Fruit fly (Drosophila melanogaster) whole organism, pupa: ENCODE results near the gene CG14983.

Experiments used
- CG10348 ChIP-seq: fragments of 200-800 bp; sonication (Bioruptor generic); IDR thresholded peaks from 2 replicates; pipeline ENCODE4 v1.3.6; 2022; ENCODE audit warnings: missing biosample characterization, missing genetic modification characterization
- CG12605 ChIP-seq: fragments of 200-800 bp; sonication (Bioruptor generic); IDR thresholded peaks from 2 replicates; pipeline ENCODE4 v1.3.6; 2022; ENCODE audit warnings: missing biosample characterization, missing genetic modification characterization
- CG13204 ChIP-seq: fragments of 200-800 bp; sonication (Bioruptor generic); optimal IDR thresholded peaks from 2 replicates; lab custom pipeline; 2018; ENCODE audit warnings: missing biosample characterization, mild to moderate bottlenecking, missing genetic modification characterization, moderate library complexity
- CG14655 ChIP-seq: fragments of 200-800 bp; sonication (Bioruptor generic); optimal IDR thresholded peaks from 3 replicates; lab custom pipeline; 2017; ENCODE audit warnings: mild to moderate bottlenecking, missing biosample characterization, missing genetic modification reagents, missing genetic modification characterization
- CG15710 ChIP-seq: fragments of 200-800 bp; sonication (Bioruptor generic); optimal IDR thresholded peaks from 2 replicates; lab custom pipeline; 2018; ENCODE audit warnings: missing biosample characterization, mild to moderate bottlenecking, missing genetic modification characterization, moderate library complexity
- CG17806 ChIP-seq: fragments of 200-800 bp; sonication (Bioruptor generic); optimal IDR thresholded peaks from 2 replicates; lab custom pipeline; 2018; ENCODE audit warnings: missing biosample characterization, mild to moderate bottlenecking, missing genetic modification characterization, moderate library complexity
- CG32121 ChIP-seq: fragments of 200-800 bp; sonication (Bioruptor generic); IDR thresholded peaks from 2 replicates; pipeline ENCODE4 v1.3.6; 2022; ENCODE audit warnings: missing biosample characterization, missing genetic modification characterization
- CG34367 ChIP-seq: fragments of 200-800 bp; sonication (Bioruptor generic); optimal IDR thresholded peaks from 2 replicates; lab custom pipeline; 2018; ENCODE audit warnings: missing biosample characterization, mild to moderate bottlenecking, missing genetic modification characterization
- CG4496 ChIP-seq: fragments of 200-800 bp; sonication (Bioruptor generic); IDR thresholded peaks from 3 replicates; pipeline ENCODE4 v1.3.6; 2022; ENCODE audit warnings: missing biosample characterization, missing genetic modification characterization
- CG8159 ChIP-seq: fragments of 200-800 bp; sonication (Bioruptor generic); optimal IDR thresholded peaks from 3 replicates; lab custom pipeline; 2018; ENCODE audit warnings: missing biosample characterization, mild to moderate bottlenecking, missing genetic modification characterization, moderate library complexity
- CG8301 ChIP-seq: fragments of 200-800 bp; sonication (Bioruptor generic); optimal IDR thresholded peaks from 2 replicates; lab custom pipeline; 2018; ENCODE audit warnings: missing biosample characterization, mild to moderate bottlenecking, missing genetic modification characterization
- CG9948 ChIP-seq: fragments of 200-800 bp; sonication (Bioruptor generic); optimal IDR thresholded peaks from 2 replicates; lab custom pipeline; 2018; ENCODE audit warnings: missing biosample characterization, mild to moderate bottlenecking, missing genetic modification characterization, moderate library complexity
- D1 ChIP-seq: fragments of 200-800 bp; sonication (Bioruptor generic); optimal IDR thresholded peaks from 2 replicates; lab custom pipeline; 2018; ENCODE audit warnings: missing biosample characterization, mild to moderate bottlenecking, missing genetic modification characterization, moderate library complexity
- EcR ChIP-seq: fragments of 200-800 bp; sonication (Bioruptor generic); optimal IDR thresholded peaks from 3 replicates; lab custom pipeline; 2019; ENCODE audit warnings: missing biosample characterization, missing genetic modification characterization, mild to moderate bottlenecking, moderate library complexity, missing genetic modification reagents
- Ets98B ChIP-seq: fragments of 200-800 bp; sonication (Bioruptor generic); IDR thresholded peaks from 2 replicates; pipeline ENCODE4 v1.3.6; 2022; ENCODE audit warnings: missing biosample characterization, missing genetic modification characterization
- Pif1A ChIP-seq: fragments of 200-800 bp; sonication (Bioruptor generic); optimal IDR thresholded peaks from 3 replicates; lab custom pipeline; 2016; ENCODE audit warnings: missing biosample characterization, missing genetic modification characterization
- Pif1B ChIP-seq: fragments of 200-800 bp; sonication (Bioruptor generic); optimal IDR thresholded peaks from 3 replicates; lab custom pipeline; 2016; ENCODE audit warnings: missing biosample characterization, missing genetic modification characterization
- Snoo ChIP-seq: fragments of 200-800 bp; sonication (Bioruptor generic); optimal IDR thresholded peaks from 3 replicates; lab custom pipeline; 2017; ENCODE audit warnings: missing biosample characterization, mild to moderate bottlenecking, missing genetic modification characterization, inconsistent platforms
- fd96Ca ChIP-seq: fragments of 200-800 bp; sonication (Bioruptor generic); IDR thresholded peaks from 3 replicates; pipeline ENCODE4 v1.3.6; 2022; ENCODE audit warnings: missing biosample characterization, missing genetic modification characterization
- gl ChIP-seq: fragments of 200-800 bp; sonication (Bioruptor generic); optimal IDR thresholded peaks from 2 replicates; lab custom pipeline; 2018; ENCODE audit warnings: missing biosample characterization, mild to moderate bottlenecking, missing genetic modification characterization
- rn ChIP-seq: fragments of 200-800 bp; sonication (Bioruptor generic); IDR thresholded peaks from 2 replicates; pipeline ENCODE4 v1.3.6; 2022; ENCODE audit warnings: missing biosample characterization, missing genetic modification characterization

CG14983 gene

DNA sequence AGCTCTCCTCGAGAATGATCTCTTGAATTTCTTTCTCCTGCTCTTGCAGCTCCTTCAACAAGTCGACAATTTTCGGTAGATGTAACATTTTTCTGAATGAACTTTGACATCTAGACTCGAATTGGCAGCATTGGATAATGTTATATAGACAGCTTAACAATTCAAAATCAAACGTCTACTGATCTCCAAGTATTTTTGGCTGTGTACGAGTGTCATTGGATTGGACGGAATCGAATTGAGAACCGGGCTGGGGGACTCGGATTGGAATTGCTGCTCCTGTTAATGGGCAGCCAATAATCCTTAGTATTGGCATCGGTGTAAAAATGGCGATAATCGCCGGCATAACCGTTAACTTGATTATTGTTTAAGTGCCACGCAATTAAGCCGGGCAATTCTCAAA is at the start of gene CG14983:
Gene CG14983, minus strand, starts transcription at position 101 of the 400 bp plus-strand sequence.
- TF ChIP-seq CG34367 (no peak), EcR (no peak), CG12605 (GFP tag; lab: Robert Waterston, UW) (no peak), gl (tag; lab: Kevin White, UChicago) (no peak), Ets98B (GFP tag; lab: Robert Waterston, UW) (no peak), fd96Ca (GFP tag; lab: Robert Waterston, UW) (no peak), CG8159 (tag; lab: Kevin White, UChicago) (no peak)
- TF ChIP-seq, all 21 proteins: peak for 0

DNA sequence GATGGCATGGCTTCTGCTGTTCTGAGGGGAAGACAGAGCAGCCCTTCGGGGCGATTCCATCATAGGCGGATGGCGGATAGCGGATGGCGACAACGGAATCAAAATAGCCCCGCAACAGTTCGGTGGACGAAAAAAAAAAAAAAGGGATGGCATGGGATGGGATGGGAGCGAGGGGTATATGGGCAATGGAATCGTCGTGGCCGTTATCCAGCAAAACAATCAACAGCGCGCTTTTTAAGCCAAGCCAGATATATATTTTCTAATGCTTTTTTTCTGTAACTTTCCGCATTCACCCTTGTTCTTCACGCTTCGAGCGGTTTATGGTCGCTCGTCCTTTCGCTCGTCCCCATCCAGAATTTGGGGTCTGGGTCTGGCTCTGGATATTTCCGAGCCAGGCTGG is 46.4 kb upstream of the CG14983 start:
- TF ChIP-seq EcR (no peak), CG8159 (tag; lab: Kevin White, UChicago) (no peak), CG9948 (tag; lab: Kevin White, UChicago) (no peak), CG13204 (no peak), CG8301 (no peak), CG17806 (no peak), fd96Ca (GFP tag; lab: Robert Waterston, UW) (no peak), CG15710 (tag; lab: Kevin White, UChicago) (no peak), CG34367 (no peak), Pif1B (GFP tag; lab: Kevin White, UChicago) (no peak), CG14655 (no peak), CG32121 (GFP tag; lab: Robert Waterston, UW) (no peak), CG4496 (GFP tag; lab: Robert Waterston, UW) (no peak), D1 (tag; lab: Kevin White, UChicago) (no peak), Snoo (tag; lab: Kevin White, UChicago) (no peak), CG12605 (GFP tag; lab: Robert Waterston, UW) (no peak), gl (tag; lab: Kevin White, UChicago) (no peak)

DNA sequence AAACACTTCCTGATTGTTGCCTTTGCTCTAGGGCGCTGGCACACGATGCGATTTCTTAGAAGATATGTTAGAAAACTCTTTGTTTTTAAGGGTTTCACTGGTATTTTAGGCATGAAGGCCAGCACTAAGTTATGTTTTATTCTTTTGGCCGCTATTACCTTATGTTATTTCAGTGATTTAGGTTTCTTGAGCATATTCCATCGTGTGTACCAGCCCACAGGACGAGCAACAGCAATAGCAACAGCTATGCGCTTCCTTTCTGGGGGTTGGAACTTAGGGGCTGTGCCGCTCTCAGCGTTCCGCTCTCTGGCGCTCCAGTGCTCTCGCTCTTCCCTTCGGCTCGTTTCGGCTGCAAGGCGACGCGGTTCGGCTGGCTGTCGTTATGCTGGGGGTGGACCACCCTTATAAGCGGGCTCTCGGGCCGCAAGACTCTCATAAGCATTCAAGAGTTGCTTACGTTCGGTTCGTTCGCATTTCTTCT is 34.4 kb upstream of the CG14983 start, which contains the start of gene scrt:
Gene scrt, plus strand, starts transcription at position 431 of the 481 bp plus-strand sequence.
- TF ChIP-seq rn (GFP tag; lab: Robert Waterston, UW): no peak
- 0 out of 3 replicates have a peak, but pooled peaks have one; percentile 7 for TF ChIP-seq fd96Ca (GFP tag; lab: Robert Waterston, UW)
- TF ChIP-seq, all 21 proteins: peak for 1

DNA sequence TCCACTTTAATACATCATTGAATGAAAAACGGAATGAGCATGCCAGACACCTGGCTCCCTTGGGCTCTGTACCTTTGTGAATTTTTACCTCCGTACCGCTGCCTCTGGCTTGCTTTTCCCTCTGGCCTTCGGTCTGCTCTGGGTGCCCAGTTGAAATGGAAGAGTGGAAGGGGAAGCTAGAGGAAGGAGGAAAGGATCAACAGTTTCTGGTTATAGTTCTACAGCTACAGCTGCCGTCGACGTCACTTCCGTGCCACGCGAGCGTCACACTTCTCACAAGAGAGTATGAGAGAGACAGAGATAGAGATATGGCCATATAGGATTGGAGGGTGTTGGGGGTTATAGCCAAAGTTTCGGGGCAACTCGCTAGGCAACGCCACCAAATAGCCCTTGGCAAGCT is 30.9 kb upstream of the CG14983 start:
- TF ChIP-seq CG17806 (no peak), Pif1B (GFP tag; lab: Kevin White, UChicago) (no peak), CG4496 (GFP tag; lab: Robert Waterston, UW) (no peak), rn (GFP tag; lab: Robert Waterston, UW) (no peak), CG34367 (no peak), CG32121 (GFP tag; lab: Robert Waterston, UW) (no peak), CG10348 (GFP tag; lab: Robert Waterston, UW) (no peak), Ets98B (GFP tag; lab: Robert Waterston, UW) (no peak)

DNA sequence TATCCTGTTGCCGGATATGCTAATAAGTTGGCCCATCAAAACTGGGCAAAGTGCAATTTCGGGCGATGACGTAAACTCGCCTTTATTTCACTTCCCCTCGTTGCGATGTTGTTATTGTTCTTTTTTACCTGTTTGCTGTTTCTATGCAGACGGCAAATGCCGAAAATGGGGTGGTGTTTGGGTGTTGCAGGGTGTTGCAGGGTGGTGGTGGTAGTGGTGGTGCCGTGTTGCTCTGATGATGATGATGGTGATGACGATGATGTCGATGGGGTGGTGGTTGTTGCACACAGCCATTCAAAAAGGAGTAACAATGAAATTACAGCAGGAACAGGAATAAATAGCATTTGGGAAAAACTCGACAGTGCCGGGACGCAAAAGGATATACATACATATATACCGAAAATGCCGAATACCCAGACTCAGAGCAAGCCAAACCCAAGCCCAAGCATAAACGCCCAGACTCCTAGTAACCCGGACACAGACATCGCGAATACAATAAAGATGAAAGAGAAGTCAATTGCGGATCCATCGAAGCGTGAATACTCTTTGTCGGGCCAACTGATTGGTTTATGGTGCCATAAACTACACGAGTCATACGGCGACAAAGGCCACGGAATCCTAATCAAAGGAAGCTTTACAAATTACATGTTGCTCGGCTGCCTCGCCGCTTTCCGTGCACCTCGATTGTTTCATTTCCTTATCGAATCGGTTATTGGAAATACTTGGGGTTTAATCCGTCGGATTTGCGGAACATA is 29.8 kb upstream of the CG14983 start:
- TF ChIP-seq CG34367: no peak
- no peak for TF ChIP-seq CG14655
- no peak for TF ChIP-seq CG17806
- no peak for TF ChIP-seq CG10348 (GFP tag; lab: Robert Waterston, UW)
- TF ChIP-seq, all 21 proteins: peak for 0

DNA sequence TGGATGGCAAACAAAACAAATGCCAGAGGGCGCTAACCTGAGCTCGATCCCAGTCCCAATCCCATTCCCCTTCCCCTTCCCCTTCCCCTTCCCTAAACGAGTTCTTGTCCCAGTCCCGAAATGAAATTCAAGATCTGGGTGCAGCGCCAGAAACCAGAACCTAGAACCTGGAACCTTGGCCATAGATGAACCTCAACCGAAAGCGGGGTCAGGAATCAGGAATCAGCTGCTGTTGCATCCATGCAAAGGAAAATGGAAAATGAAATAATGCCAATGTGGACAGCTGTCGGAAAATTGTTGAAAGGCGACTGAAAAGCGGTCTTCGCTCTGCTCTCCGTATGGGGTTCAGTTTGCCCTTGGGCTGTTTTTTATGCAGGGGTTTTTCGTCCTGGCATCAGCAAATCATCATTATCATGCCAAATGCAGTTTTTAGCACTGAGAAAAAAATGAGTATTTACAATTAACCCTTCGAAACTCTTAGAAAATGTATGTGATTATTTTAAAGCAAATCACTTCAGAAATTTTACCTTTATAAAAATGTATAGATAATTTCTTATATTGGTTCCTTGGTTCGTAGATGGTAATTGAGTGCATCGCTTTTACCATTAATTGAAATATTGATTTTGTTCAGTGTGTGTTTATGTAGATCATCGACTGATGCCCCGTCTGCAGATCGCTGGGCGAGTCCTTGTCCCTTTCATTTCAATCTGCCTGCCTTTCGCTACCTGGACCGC is 28.7 kb upstream of the CG14983 start:
- TF ChIP-seq Pif1B (GFP tag; lab: Kevin White, UChicago) (no peak), CG17806 (no peak), D1 (tag; lab: Kevin White, UChicago) (no peak), rn (GFP tag; lab: Robert Waterston, UW) (no peak), CG12605 (GFP tag; lab: Robert Waterston, UW) (no peak), Pif1A (GFP tag; lab: Kevin White, UChicago) (no peak), CG14655 (no peak), CG13204 (no peak), Snoo (tag; lab: Kevin White, UChicago) (no peak), EcR (no peak), CG34367 (no peak), CG9948 (tag; lab: Kevin White, UChicago) (no peak), gl (tag; lab: Kevin White, UChicago) (no peak), Ets98B (GFP tag; lab: Robert Waterston, UW) (no peak), CG15710 (tag; lab: Kevin White, UChicago) (no peak), fd96Ca (GFP tag; lab: Robert Waterston, UW) (no peak)
